Fruit fly (Drosophila melanogaster) whole organism, pupa: Measurements from ENCODE around the gene CG3556.

Experiments
- CG10348 ChIP-seq: fragments of 200-800 bp; sonication (Bioruptor generic); IDR thresholded peaks from 2 replicates; pipeline ENCODE4 v1.3.6; 2022; ENCODE audit warnings: missing biosample characterization, missing genetic modification characterization
- CG12605 ChIP-seq: fragments of 200-800 bp; sonication (Bioruptor generic); IDR thresholded peaks from 2 replicates; pipeline ENCODE4 v1.3.6; 2022; ENCODE audit warnings: missing biosample characterization, missing genetic modification characterization
- CG4496 ChIP-seq: fragments of 200-800 bp; sonication (Bioruptor generic); IDR thresholded peaks from 3 replicates; pipeline ENCODE4 v1.3.6; 2022; ENCODE audit warnings: missing biosample characterization, missing genetic modification characterization
- CG9948 ChIP-seq: fragments of 200-800 bp; sonication (Bioruptor generic); optimal IDR thresholded peaks from 2 replicates; lab custom pipeline; 2018; ENCODE audit warnings: missing biosample characterization, mild to moderate bottlenecking, missing genetic modification characterization, moderate library complexity
- EcR ChIP-seq: fragments of 200-800 bp; sonication (Bioruptor generic); optimal IDR thresholded peaks from 3 replicates; lab custom pipeline; 2019; ENCODE audit warnings: missing biosample characterization, missing genetic modification characterization, mild to moderate bottlenecking, moderate library complexity, missing genetic modification reagents
- Ets98B ChIP-seq: fragments of 200-800 bp; sonication (Bioruptor generic); IDR thresholded peaks from 2 replicates; pipeline ENCODE4 v1.3.6; 2022; ENCODE audit warnings: missing biosample characterization, missing genetic modification characterization
- Pif1A ChIP-seq: fragments of 200-800 bp; sonication (Bioruptor generic); optimal IDR thresholded peaks from 3 replicates; lab custom pipeline; 2016; ENCODE audit warnings: missing biosample characterization, missing genetic modification characterization
- gl ChIP-seq: fragments of 200-800 bp; sonication (Bioruptor generic); optimal IDR thresholded peaks from 2 replicates; lab custom pipeline; 2018; ENCODE audit warnings: missing biosample characterization, mild to moderate bottlenecking, missing genetic modification characterization
- rn ChIP-seq: fragments of 200-800 bp; sonication (Bioruptor generic); IDR thresholded peaks from 2 replicates; pipeline ENCODE4 v1.3.6; 2022; ENCODE audit warnings: missing biosample characterization, missing genetic modification characterization

- no peak for TF ChIP-seq Pif1A (GFP tag; lab: Kevin White, UChicago)
- no peak for TF ChIP-seq EcR (GFP tag; lab: Kevin White, UChicago)
- TF ChIP-seq rn (GFP tag; lab: Robert Waterston, UW): no peak
- no peak for TF ChIP-seq CG12605 (GFP tag; lab: Robert Waterston, UW)
- TF ChIP-seq CG9948 (tag; lab: Kevin White, UChicago): no peak
- TF ChIP-seq CG4496: no peak
- TF ChIP-seq gl: no peak
- TF ChIP-seq Ets98B (GFP tag; lab: Robert Waterston, UW): no peak
- no peak for TF ChIP-seq CG10348 (GFP tag; lab: Robert Waterston, UW)
Measured at dm6 chrX:4508072-4508644, 21.9 kb upstream of the CG3556 start.
